Fruit fly (Drosophila melanogaster) Kc167 (cell line): Measurements from ENCODE around the gene Ras85D.

Source experiments
- Sin3A ChIP-seq: fragments of >200 bp; optimal IDR thresholded peaks from 2 replicates; lab custom pipeline; 2018; ENCODE audit warnings: missing external identifiers
- psq ChIP-seq: fragments of >200 bp; optimal IDR thresholded peaks from 2 replicates; lab custom pipeline; 2017; ENCODE audit warnings: missing external identifiers
- ttk ChIP-seq: sonication (Bioruptor generic); optimal IDR thresholded peaks from 2 replicates; lab custom pipeline; 2017; ENCODE audit warnings: missing external identifiers

- no peak for TF ChIP-seq Sin3A
- TF ChIP-seq psq (lab: Kevin White, UChicago) = no peak
- TF ChIP-seq ttk (lab: Kevin White, UChicago) = no peak
Observed at dm6 chr3R:9500193-9501051, 12.4 kb downstream of the Ras85D start.
